Worm (Caenorhabditis elegans) whole organism, L4/young adult: Measurements from ENCODE around the gene srtx-1.

Experiments used
- W03F9.2 ChIP-seq: fragments of 150-350 bp; optimal IDR thresholded peaks from 2 replicates; lab custom pipeline; 2014; ENCODE audit warnings: missing biosample characterization, missing genetic modification characterization
- dao-5 ChIP-seq: sonication (generic microtip); optimal IDR thresholded peaks from 2 replicates; lab custom pipeline; 2016; ENCODE audit warnings: missing genotype, missing genetic modification characterization, moderate library complexity, missing compliant biosample characterization
- him-1 ChIP-seq: sonication (generic microtip); optimal IDR thresholded peaks from 2 replicates; lab custom pipeline; 2016; ENCODE audit warnings: missing genotype, missing genetic modification reagents, missing genetic modification characterization, missing compliant biosample characterization

- no peak for TF ChIP-seq dao-5 (tag; lab: Kevin White, UChicago)
- TF ChIP-seq W03F9.2 (tag; lab: Kevin White, UChicago) = no peak
- TF ChIP-seq him-1 = no peak
These were observed 47.6 kb downstream of the srtx-1 start for ce11 chrIV:7468638-7469037.
